Worm (Caenorhabditis elegans) whole organism, L4/young adult: ENCODE data around the gene F49H6.17.

Experiments used
- W03F9.2 ChIP-seq: fragments of 150-350 bp; optimal IDR thresholded peaks from 2 replicates; lab custom pipeline; 2014; ENCODE audit warnings: missing biosample characterization, missing genetic modification characterization
- dao-5 ChIP-seq: sonication (generic microtip); optimal IDR thresholded peaks from 2 replicates; lab custom pipeline; 2016; ENCODE audit warnings: missing genotype, missing genetic modification characterization, moderate library complexity, missing compliant biosample characterization
- him-1 ChIP-seq: sonication (generic microtip); optimal IDR thresholded peaks from 2 replicates; lab custom pipeline; 2016; ENCODE audit warnings: missing genotype, missing genetic modification reagents, missing genetic modification characterization, missing compliant biosample characterization

The F49H6.17 gene

ce11 chrV:17019690-17020089 lies at the start of gene F49H6.17:
Gene F49H6.17 (plus strand): TSS chrV:17019990.
- TF ChIP-seq dao-5 (no peak), him-1 (tag; lab: Kevin White, UChicago) (no peak), W03F9.2 (tag; lab: Kevin White, UChicago) (no peak)

ce11 chrV:16972134-16972533 lies 47.7 kb upstream of the F49H6.17 start, which contains the start of gene srh-119:
Gene srh-119 (plus strand): TSS chrV:16972434.
- TF ChIP-seq him-1 (tag; lab: Kevin White, UChicago) (no peak), dao-5 (no peak), W03F9.2 (tag; lab: Kevin White, UChicago) (no peak)

ce11 chrV:16973338-16973737 lies 46.5 kb upstream of the F49H6.17 start:
- TF ChIP-seq dao-5 (no peak), W03F9.2 (tag; lab: Kevin White, UChicago) (no peak), him-1 (tag; lab: Kevin White, UChicago) (no peak)

ce11 chrV:16974919-16975318 lies 44.9 kb upstream of the F49H6.17 start, which contains the start of gene srx-54:
Gene srx-54 (plus strand): TSS chrV:16975219.
- TF ChIP-seq W03F9.2 (tag; lab: Kevin White, UChicago) (no peak), him-1 (tag; lab: Kevin White, UChicago) (no peak), dao-5 (no peak)

- TF ChIP-seq him-1 (tag; lab: Kevin White, UChicago) (no peak), W03F9.2 (tag; lab: Kevin White, UChicago) (no peak), dao-5 (no peak)
These were observed 39.4 kb upstream of the F49H6.17 start, which contains the start of gene srz-54 for ce11 chrV:16980368-16980767. Gene srz-54 (plus strand): TSS chrV:16980668.

- no peak for TF ChIP-seq dao-5
- TF ChIP-seq him-1 (tag; lab: Kevin White, UChicago), result no peak
- no peak for TF ChIP-seq W03F9.2 (tag; lab: Kevin White, UChicago)
These were observed 32.8 kb upstream of the F49H6.17 start, which contains the start of gene Y102A5C.40 for ce11 chrV:16987035-16987434. Gene Y102A5C.40 (minus strand): TSS chrV:16987135.

- TF ChIP-seq him-1 (tag; lab: Kevin White, UChicago) (no peak), dao-5 (no peak), W03F9.2 (tag; lab: Kevin White, UChicago) (no peak)
These were observed 32.0 kb upstream of the F49H6.17 start for ce11 chrV:16987783-16988182.

- no peak for TF ChIP-seq him-1 (tag; lab: Kevin White, UChicago)
- TF ChIP-seq dao-5, result no peak
- no peak for TF ChIP-seq W03F9.2 (tag; lab: Kevin White, UChicago)
These were observed 31.2 kb upstream of the F49H6.17 start, which contains the start of gene Y102A5C.27 for ce11 chrV:16988614-16989013. Gene Y102A5C.27 (minus strand): TSS chrV:16988714.

ce11 chrV:16991734-16992133 lies 28.1 kb upstream of the F49H6.17 start, which contains the start of gene srz-95:
Gene srz-95 (plus strand): TSS chrV:16992034.
- no peak for TF ChIP-seq W03F9.2 (tag; lab: Kevin White, UChicago)
- TF ChIP-seq dao-5, result no peak
- no peak for TF ChIP-seq him-1 (tag; lab: Kevin White, UChicago)

- TF ChIP-seq him-1 (tag; lab: Kevin White, UChicago), result no peak
- TF ChIP-seq dao-5, result no peak
- TF ChIP-seq W03F9.2 (tag; lab: Kevin White, UChicago), result no peak
These were observed 27.4 kb upstream of the F49H6.17 start for ce11 chrV:16992383-16992782.

- no peak for TF ChIP-seq dao-5
- no peak for TF ChIP-seq him-1 (tag; lab: Kevin White, UChicago)
- no peak for TF ChIP-seq W03F9.2 (tag; lab: Kevin White, UChicago)
These were observed 19.6 kb upstream of the F49H6.17 start, which contains the start of gene str-217 for ce11 chrV:17000204-17000603. Gene str-217 (minus strand): TSS chrV:17000304.

- no peak for TF ChIP-seq W03F9.2 (tag; lab: Kevin White, UChicago)
- TF ChIP-seq him-1 (tag; lab: Kevin White, UChicago), result no peak
- no peak for TF ChIP-seq dao-5
These were observed 19.2 kb upstream of the F49H6.17 start for ce11 chrV:17000635-17001034.

ce11 chrV:17001167-17001566 lies 18.6 kb upstream of the F49H6.17 start, which contains the start of gene sri-9:
Gene sri-9 (plus strand): TSS chrV:17001467.
- TF ChIP-seq him-1 (tag; lab: Kevin White, UChicago) (no peak), dao-5 (no peak), W03F9.2 (tag; lab: Kevin White, UChicago) (no peak)

- TF ChIP-seq him-1 (tag; lab: Kevin White, UChicago) (no peak), dao-5 (no peak), W03F9.2 (tag; lab: Kevin White, UChicago) (no peak)
These were observed 14.6 kb upstream of the F49H6.17 start, which contains the start of gene srh-131 for ce11 chrV:17005189-17005588. Gene srh-131 (plus strand): TSS chrV:17005489.

- TF ChIP-seq dao-5 (no peak), W03F9.2 (tag; lab: Kevin White, UChicago) (no peak), him-1 (tag; lab: Kevin White, UChicago) (no peak)
These were observed 11.5 kb upstream of the F49H6.17 start, which contains the start of gene sri-69 for ce11 chrV:17008302-17008701. Gene sri-69 (minus strand): TSS chrV:17008402.
